Fruit fly (Drosophila melanogaster) whole organism, embryonic: ENCODE data around the gene CG15878.
A peak's percentile ranks its signal among the peaks of the same experiment; 100 is the strongest.

Experiments
- Adf1 ChIP-seq: fragments of 200-800 bp; sonication (Bioruptor generic); IDR thresholded peaks from 2 replicates; pipeline ENCODE4 v1.3.6; 2022; ENCODE audit warnings: missing biosample characterization, missing genetic modification characterization
- CG10147 ChIP-seq: fragments of 200-800 bp; sonication (Bioruptor generic); optimal IDR thresholded peaks from 2 replicates; lab custom pipeline; 2019; ENCODE audit warnings: missing biosample characterization, mild to moderate bottlenecking, missing genetic modification characterization, moderate library complexity
- CG10321 ChIP-seq: fragments of 200-800 bp; sonication (Bioruptor generic); IDR thresholded peaks from 2 replicates; pipeline ENCODE4 v1.3.6; 2022; ENCODE audit warnings: missing biosample characterization, missing genetic modification characterization
- CG10654 ChIP-seq: fragments of 200-800 bp; sonication (Bioruptor generic); optimal IDR thresholded peaks from 2 replicates; lab custom pipeline; 2016; ENCODE audit warnings: missing biosample characterization, missing genetic modification characterization
- CG15011 ChIP-seq: fragments of 200-800 bp; sonication (Bioruptor generic); optimal IDR thresholded peaks from 3 replicates; lab custom pipeline; 2018; ENCODE audit warnings: missing biosample characterization, mild to moderate bottlenecking, missing genetic modification characterization
- CG16815 ChIP-seq: fragments of 200-800 bp; sonication (Bioruptor generic); optimal IDR thresholded peaks from 3 replicates; lab custom pipeline; 2017; ENCODE audit warnings: missing biosample characterization, mild to moderate bottlenecking, missing genetic modification characterization
- CG17802 ChIP-seq: fragments of 200-800 bp; sonication (Bioruptor generic); optimal IDR thresholded peaks from 2 replicates; lab custom pipeline; 2018; ENCODE audit warnings: missing biosample characterization, mild to moderate bottlenecking, missing genetic modification characterization, moderate library complexity
- CG18262 ChIP-seq: fragments of 200-800 bp; optimal IDR thresholded peaks from 3 replicates; lab custom pipeline; 2019; ENCODE audit warnings: missing biosample characterization, mild to moderate bottlenecking, missing genetic modification characterization, moderate library complexity
- CG18764 ChIP-seq: fragments of 200-800 bp; sonication (Bioruptor generic); optimal IDR thresholded peaks from 3 replicates; lab custom pipeline; 2016; ENCODE audit warnings: missing biosample characterization, missing genetic modification characterization
- CG2875 ChIP-seq: fragments of 200-800 bp; sonication (Bioruptor generic); optimal IDR thresholded peaks from 2 replicates; lab custom pipeline; 2017; ENCODE audit warnings: missing biosample characterization, mild to moderate bottlenecking, missing genetic modification characterization, missing genetic modification reagents
- CG43689 ChIP-seq: fragments of 200-800 bp; sonication (Bioruptor generic); IDR thresholded peaks from 2 replicates; pipeline ENCODE4 v1.3.6; 2022; ENCODE audit warnings: missing biosample characterization, missing genetic modification characterization
- CG6272 ChIP-seq: fragments of 200-800 bp; sonication (Bioruptor generic); IDR thresholded peaks from 2 replicates; pipeline ENCODE4 v1.3.6; 2022; ENCODE audit warnings: missing biosample characterization, missing genetic modification characterization
- CG6683 ChIP-seq: fragments of 200-800 bp; sonication (Bioruptor generic); optimal IDR thresholded peaks from 2 replicates; lab custom pipeline; 2017; ENCODE audit warnings: missing biosample characterization, mild to moderate bottlenecking, missing genetic modification characterization, missing genetic modification reagents
- CG7928 ChIP-seq: fragments of 200-800 bp; sonication (Bioruptor generic); optimal IDR thresholded peaks from 2 replicates; lab custom pipeline; 2017; ENCODE audit warnings: missing biosample characterization, mild to moderate bottlenecking, missing genetic modification characterization
- CG7963 ChIP-seq: fragments of 200-800 bp; sonication (Bioruptor generic); IDR thresholded peaks from 3 replicates; pipeline ENCODE4 v1.3.6; 2022; ENCODE audit warnings: missing biosample characterization, missing genetic modification characterization; ENCODE audit not compliant: partially characterized antibody
- CG8478 ChIP-seq: fragments of >200 bp; optimal IDR thresholded peaks from 2 replicates; lab custom pipeline; 2018
- Dbx ChIP-seq: fragments of 200-800 bp; sonication (Bioruptor generic); IDR thresholded peaks from 3 replicates; pipeline ENCODE4 v1.3.6; 2022; ENCODE audit warnings: missing biosample characterization, missing genetic modification characterization
- Deaf1 ChIP-seq: fragments of 200-800 bp; optimal IDR thresholded peaks from 3 replicates; lab custom pipeline; 2019; ENCODE audit warnings: missing biosample characterization, mild to moderate bottlenecking, missing genetic modification characterization, moderate library complexity
- Dek ChIP-seq: fragments of 200-800 bp; sonication (Bioruptor generic); optimal IDR thresholded peaks from 3 replicates; lab custom pipeline; 2019; ENCODE audit warnings: missing biosample characterization, mild to moderate bottlenecking, missing genetic modification characterization, moderate library complexity
- Dip3 ChIP-seq: fragments of 200-800 bp; sonication (Bioruptor generic); optimal IDR thresholded peaks from 3 replicates; lab custom pipeline; 2016; ENCODE audit warnings: missing biosample characterization, missing genetic modification characterization
- Eip74EF ChIP-seq, 2 experiments: fragments of 200-800 bp in 1 of 2; fragments of >200 bp in 1 of 2; sonication (Bioruptor generic) in 1 of 2; optimal IDR thresholded peaks; 2 replicates each; lab custom pipeline; 2017 to 2019; ENCODE audit warnings: missing biosample characterization in 2 of 2, missing genetic modification characterization in 2 of 2, mild to moderate bottlenecking in 1 of 2, moderate library complexity in 1 of 2
- Ets65A ChIP-seq: fragments of 200-800 bp; sonication (Bioruptor generic); peaks from one replicate; lab custom pipeline; 2016; ENCODE audit warnings: missing biosample characterization, missing genetic modification characterization
- Gug ChIP-seq: fragments of 200-800 bp; sonication (Bioruptor generic); IDR thresholded peaks from 4 replicates; pipeline ENCODE4 v1.3.6; 2022; ENCODE audit warnings: missing biosample characterization, missing genetic modification characterization
- HLH3B ChIP-seq: fragments of 200-800 bp; sonication (Bioruptor generic); IDR thresholded peaks from 2 replicates; pipeline ENCODE4 v1.3.6; 2022; ENCODE audit warnings: missing biosample characterization, missing genetic modification characterization
- Hr78 ChIP-seq, 2 experiments: fragments of 200-800 bp in 1 of 2; fragments of >200 bp in 1 of 2; sonication (Bioruptor generic) in 1 of 2; optimal IDR thresholded peaks; 2 replicates each; lab custom pipeline; 2017 to 2019; ENCODE audit warnings: missing biosample characterization in 2 of 2, missing genetic modification characterization in 2 of 2, mild to moderate bottlenecking in 1 of 2, moderate library complexity in 1 of 2
- Meics ChIP-seq: fragments of 200-800 bp; sonication (Bioruptor generic); optimal IDR thresholded peaks from 2 replicates; lab custom pipeline; 2017; ENCODE audit warnings: missing biosample characterization, mild to moderate bottlenecking, missing genetic modification characterization
- Scr ChIP-seq: fragments of 200-800 bp; sonication (Bioruptor generic); IDR thresholded peaks from 2 replicates; pipeline ENCODE4 v1.3.6; 2022; ENCODE audit warnings: missing biosample characterization, missing genetic modification characterization; ENCODE audit not compliant: partially characterized antibody
- Ssrp ChIP-seq: fragments of 200-800 bp; sonication (Bioruptor generic); optimal IDR thresholded peaks from 2 replicates; lab custom pipeline; 2018; ENCODE audit warnings: missing biosample characterization, mild to moderate bottlenecking, missing genetic modification characterization, moderate library complexity
- bbx ChIP-seq: fragments of 200-800 bp; sonication (Bioruptor generic); IDR thresholded peaks from 2 replicates; pipeline ENCODE4 v1.3.6; 2022; ENCODE audit warnings: missing biosample characterization, missing genetic modification characterization; ENCODE audit not compliant: partially characterized antibody
- disco-r ChIP-seq: fragments of 200-800 bp; sonication (Bioruptor generic); optimal IDR thresholded peaks from 2 replicates; lab custom pipeline; 2016; ENCODE audit warnings: missing biosample characterization, missing genetic modification characterization
- dpn ChIP-seq, 2 experiments: fragments of 200-800 bp; sonication (Bioruptor generic); optimal IDR thresholded peaks; 3 replicates each; lab custom pipeline; 2016; ENCODE audit warnings: missing biosample characterization in 2 of 2, missing genetic modification characterization in 2 of 2
- en ChIP-seq: fragments of 200-800 bp; sonication (Bioruptor generic); optimal IDR thresholded peaks from 2 replicates; lab custom pipeline; 2016; ENCODE audit warnings: missing biosample characterization, missing genetic modification characterization
- eve ChIP-seq, 2 experiments: fragments of >200 bp; optimal IDR thresholded peaks; 2 replicates each; lab custom pipeline; 2017; ENCODE audit warnings: missing biosample characterization in 2 of 2, missing genetic modification characterization in 2 of 2
- grau ChIP-seq: fragments of 200-800 bp; optimal IDR thresholded peaks from 3 replicates; lab custom pipeline; 2019; ENCODE audit warnings: missing biosample characterization, mild to moderate bottlenecking, missing genetic modification characterization, moderate library complexity
- gt ChIP-seq: fragments of 200-800 bp; sonication (Bioruptor generic); IDR thresholded peaks from 2 replicates; pipeline ENCODE4 v1.3.6; 2022; ENCODE audit warnings: missing biosample characterization, missing genetic modification characterization
- ham ChIP-seq: fragments of 200-800 bp; sonication (Bioruptor generic); IDR thresholded peaks from 2 replicates; pipeline ENCODE4 v1.3.6; 2022; ENCODE audit warnings: missing biosample characterization, missing genetic modification characterization
- hbn ChIP-seq: fragments of 200-800 bp; sonication (Bioruptor generic); IDR thresholded peaks from 2 replicates; pipeline ENCODE4 v1.3.6; 2022; ENCODE audit warnings: missing biosample characterization, missing genetic modification characterization; ENCODE audit not compliant: partially characterized antibody
- hkb ChIP-seq, 2 experiments: fragments of 200-800 bp in 1 of 2; fragments of >200 bp in 1 of 2; sonication (Bioruptor generic) in 1 of 2; IDR thresholded peaks in 1 of 2; optimal IDR thresholded peaks in 1 of 2; 2 replicates each; pipeline versions ENCODE4 v1.3.6 to Lab custom; 2017 to 2022; ENCODE audit warnings: missing biosample characterization in 1 of 2, missing genetic modification characterization in 1 of 2
- ind ChIP-seq: fragments of 200-800 bp; sonication (Bioruptor generic); optimal IDR thresholded peaks from 3 replicates; lab custom pipeline; 2016; ENCODE audit warnings: missing biosample characterization, missing genetic modification characterization
- lola ChIP-seq, 3 experiments: fragments of >200 bp in 2 of 3; fragments of 200-800 bp in 1 of 3; sonication (Bioruptor generic) in 1 of 3; optimal IDR thresholded peaks; 2 replicates each; lab custom pipeline; 2017 to 2019; ENCODE audit warnings: missing biosample characterization in 3 of 3, missing genetic modification characterization in 3 of 3, mild to moderate bottlenecking in 1 of 3, moderate library complexity in 1 of 3
- maf-S ChIP-seq: fragments of 200-800 bp; sonication (Bioruptor generic); optimal IDR thresholded peaks from 2 replicates; lab custom pipeline; 2016; ENCODE audit warnings: missing biosample characterization, missing genetic modification characterization
- nmo ChIP-seq: fragments of 200-800 bp; sonication (Bioruptor generic); optimal IDR thresholded peaks from 2 replicates; lab custom pipeline; 2018; ENCODE audit warnings: missing biosample characterization, mild to moderate bottlenecking, missing genetic modification characterization, moderate library complexity
- peb ChIP-seq: fragments of 200-800 bp; sonication (Bioruptor generic); IDR thresholded peaks from 2 replicates; pipeline ENCODE4 v1.3.6; 2022; ENCODE audit warnings: missing biosample characterization, missing genetic modification characterization
- pho ChIP-seq: fragments of 200-800 bp; sonication (Bioruptor generic); optimal IDR thresholded peaks from 2 replicates; lab custom pipeline; 2016; ENCODE audit warnings: missing biosample characterization, missing genetic modification characterization
- prd ChIP-seq, 3 experiments: fragments of >200 bp in 2 of 3; fragments of 200-800 bp in 1 of 3; sonication (Bioruptor generic) in 1 of 3; optimal IDR thresholded peaks in 2 of 3; IDR thresholded peaks in 1 of 3; 2 replicates in 2 of 3; 3 replicates in 1 of 3; pipeline versions ENCODE4 v1.3.6 to Lab custom; 2017 to 2022; ENCODE audit warnings: missing biosample characterization in 1 of 3, missing genetic modification characterization in 1 of 3
- schlank ChIP-seq: fragments of 200-800 bp; sonication (Bioruptor generic); optimal IDR thresholded peaks from 2 replicates; lab custom pipeline; 2018; ENCODE audit warnings: missing biosample characterization, mild to moderate bottlenecking, missing genetic modification characterization
- sens ChIP-seq: fragments of 200-800 bp; sonication (Bioruptor generic); peaks from one replicate; lab custom pipeline; 2016; ENCODE audit warnings: missing biosample characterization, missing genetic modification characterization
- sens-2 ChIP-seq: fragments of 200-800 bp; sonication (Bioruptor generic); IDR thresholded peaks from 2 replicates; pipeline ENCODE4 v1.3.6; 2022; ENCODE audit warnings: missing biosample characterization, missing genetic modification characterization
- slp2 ChIP-seq: fragments of 200-800 bp; sonication (Bioruptor generic); optimal IDR thresholded peaks from 2 replicates; lab custom pipeline; 2016; ENCODE audit warnings: missing biosample characterization, missing genetic modification characterization

The CG15878 gene

dm6 chr3L:2257412-2257862 lies 45.1 kb upstream of the CG15878 start, which contains the start of the genes CG1275 and Elp5 (continued):
- peak; percentile 98 for TF ChIP-seq Meics (GFP tag; lab: Kevin White, UChicago)
- TF ChIP-seq disco-r, result peak; percentile 95
- peak; percentile 90 for TF ChIP-seq Adf1 (GFP tag; lab: Robert Waterston, UW)
- TF ChIP-seq CG7963, result no peak
- peak; percentile 96 for TF ChIP-seq slp2
- TF ChIP-seq sens (GFP tag; lab: Kevin White, UChicago), result peak; percentile 98
- TF ChIP-seq Ets65A, result peak; percentile 100
- peak; percentile 99 for TF ChIP-seq sens-2 (GFP tag; lab: Robert Waterston, UW)
- peak; percentile 81 for TF ChIP-seq Deaf1 (tag; lab: Kevin White, UChicago)
- peak; percentile 91 for TF ChIP-seq CG15011
- peak; percentile 93 for TF ChIP-seq en (GFP tag; lab: Kevin White, UChicago)
- peak; percentile 98 for TF ChIP-seq CG43689 (GFP tag; lab: Robert Waterston, UW)
- peak; percentile 91 for TF ChIP-seq CG17802 (tag; lab: Kevin White, UChicago)
- peak; percentile 97 for TF ChIP-seq maf-S (GFP tag; lab: Kevin White, UChicago)
- TF ChIP-seq Scr (GFP tag; lab: Robert Waterston, UW), result 0 out of 2 replicates have a peak, but pooled peaks have one; percentile 19
- peak; percentile 97 to 98 for TF ChIP-seq dpn (GFP tag; optimal IDR thresholded peaks at IDR 0.05; lab: Kevin White, UChicago)
- 0 out of 2 replicates have a peak, but pooled peaks have one; percentile 18 for TF ChIP-seq hbn (GFP tag; lab: Robert Waterston, UW)
- TF ChIP-seq Dip3 (GFP tag; lab: Kevin White, UChicago), result peak; percentile 97
- TF ChIP-seq gt (GFP tag; lab: Robert Waterston, UW), result peak; percentile 99
- TF ChIP-seq hkb (optimal IDR thresholded peaks at IDR 0.05; lab: Kevin White, UChicago), result no peak
- peak; percentile 99 for TF ChIP-seq hkb (GFP tag; IDR thresholded peaks at IDR 0.05; lab: Robert Waterston, UW)
- peak; percentile 97 for TF ChIP-seq pho (GFP tag; lab: Kevin White, UChicago)
- peak; percentile 99 for TF ChIP-seq peb (GFP tag; lab: Robert Waterston, UW)
- no peak for TF ChIP-seq CG8478 (lab: Kevin White, UChicago)
- no peak for TF ChIP-seq eve (GFP tag; optimal IDR thresholded peaks at IDR 0.05; lab: Kevin White, UChicago)
- peak in 1 of 2 experiments; percentile 89 for TF ChIP-seq Hr78 (GFP tag; optimal IDR thresholded peaks at IDR 0.05; lab: Kevin White, UChicago)
- peak; percentile 96 for TF ChIP-seq CG16815
- TF ChIP-seq CG7928 (GFP tag; lab: Kevin White, UChicago), result peak; percentile 98
- TF ChIP-seq CG6272 (GFP tag; lab: Robert Waterston, UW), result peak; percentile 99
- no peak for TF ChIP-seq prd (optimal IDR thresholded peaks at IDR 0.05; lab: Kevin White, UChicago)
- TF ChIP-seq prd (GFP tag; IDR thresholded peaks at IDR 0.05; lab: Robert Waterston, UW), result peak; percentile 100
- peak; percentile 99 for TF ChIP-seq Dbx (GFP tag; lab: Robert Waterston, UW)
- TF ChIP-seq Ssrp (tag; lab: Kevin White, UChicago), result peak; percentile 98
- TF ChIP-seq CG10321 (GFP tag; lab: Robert Waterston, UW), result peak; percentile 87
- peak; percentile 98 for TF ChIP-seq schlank (tag; lab: Kevin White, UChicago)
- TF ChIP-seq CG10147 (GFP tag; lab: Kevin White, UChicago), result peak; percentile 95
- TF ChIP-seq HLH3B (GFP tag; lab: Robert Waterston, UW), result peak; percentile 100
- TF ChIP-seq CG18764 (GFP tag; lab: Kevin White, UChicago), result peak; percentile 94
- TF ChIP-seq Dek (tag; lab: Kevin White, UChicago), result peak; percentile 98
- peak in 1 of 3 experiments; percentile 96 for TF ChIP-seq lola (GFP tag; optimal IDR thresholded peaks at IDR 0.05; lab: Kevin White, UChicago)
- TF ChIP-seq Eip74EF (GFP tag; optimal IDR thresholded peaks at IDR 0.05; lab: Kevin White, UChicago), result peak in 1 of 2 experiments; percentile 95
- peak; percentile 95 for TF ChIP-seq ind (GFP tag; lab: Kevin White, UChicago)
- TF ChIP-seq CG2875 (GFP tag; lab: Kevin White, UChicago), result peak; percentile 97
- peak; percentile 98 for TF ChIP-seq nmo (GFP tag; lab: Kevin White, UChicago)
- peak; percentile 98 for TF ChIP-seq CG18262
- TF ChIP-seq Gug (GFP tag; lab: Robert Waterston, UW), result peak; percentile 99
- TF ChIP-seq grau, result peak; percentile 97
- TF ChIP-seq bbx (GFP tag; lab: Robert Waterston, UW), result no peak
- peak; percentile 98 for TF ChIP-seq ham (GFP tag; lab: Robert Waterston, UW)
- peak; percentile 90 for TF ChIP-seq CG6683 (GFP tag; lab: Kevin White, UChicago)
- TF ChIP-seq CG10654 (GFP tag; lab: Kevin White, UChicago), result peak; percentile 93
